Worm (Caenorhabditis elegans) whole organism, mixed stage, embryonic: Measurements from ENCODE around the gene ceh-100.
"Not testable (repeated sequence)": the region's sequence is repeated elsewhere in the genome, so short reads cannot be mapped to it uniquely, and the experiment has no call there.

ENCODE experiments used
- ces-1 ChIP-seq: fragments of 150-350 bp; optimal IDR thresholded peaks from 2 replicates; lab custom pipeline; 2014; ENCODE audit warnings: missing biosample characterization, missing genetic modification reagents, missing genetic modification characterization
- nhr-76 ChIP-seq: sonication (generic microtip); optimal IDR thresholded peaks from 2 replicates; lab custom pipeline; 2017; ENCODE audit warnings: missing biosample characterization, missing genetic modification characterization
- snpc-4 ChIP-seq: fragments of 150-350 bp; optimal IDR thresholded peaks from 2 replicates; lab custom pipeline; 2014; ENCODE audit warnings: missing biosample characterization, missing genetic modification characterization
- sptf-1 ChIP-seq: sonication (generic microtip); optimal IDR thresholded peaks from 2 replicates; lab custom pipeline; 2017; ENCODE audit warnings: mild to moderate bottlenecking, missing genetic modification characterization, moderate library complexity, missing compliant biosample characterization
- unc-62 ChIP-seq: fragments of 150-350 bp; optimal IDR thresholded peaks from 2 replicates; lab custom pipeline; 2014; ENCODE audit warnings: missing biosample characterization, missing genetic modification reagents, missing genetic modification characterization
- ztf-11 ChIP-seq: fragments of 150-350 bp; optimal IDR thresholded peaks from 2 replicates; lab custom pipeline; 2014; ENCODE audit warnings: missing biosample characterization, missing genetic modification characterization

ce11 chrII:12536203-12536602, 67.3 kb downstream of the ceh-100 start, which contains the start of gene F49C5.3:
- TF ChIP-seq unc-62; ztf-11 (tag; lab: Kevin White, UChicago); sptf-1 (tag; lab: Kevin White, UChicago); snpc-4; ces-1; nhr-76: not testable (repeated sequence)
